Worm (Caenorhabditis elegans) whole organism, L3 larva: ENCODE measurements around the gene csp-1.

Experiments used
- R02D3.7 ChIP-seq: fragments of 150-350 bp; optimal IDR thresholded peaks from 2 replicates; lab custom pipeline; 2014; ENCODE audit warnings: missing biosample characterization, missing genetic modification characterization
- ZK546.5 ChIP-seq: sonication (generic microtip); optimal IDR thresholded peaks from 2 replicates; lab custom pipeline; 2017; ENCODE audit warnings: missing biosample characterization, missing genetic modification characterization
- aly-2 ChIP-seq: fragments of 150-350 bp; optimal IDR thresholded peaks from 2 replicates; lab custom pipeline; 2014; ENCODE audit warnings: missing biosample characterization, missing genetic modification characterization
- ama-1 ChIP-seq: fragments of 150-350 bp; optimal IDR thresholded peaks from 2 replicates; lab custom pipeline; 2018
- ceh-16 ChIP-seq: sonication (generic microtip); optimal IDR thresholded peaks from 2 replicates; lab custom pipeline; 2017; ENCODE audit warnings: missing biosample characterization, missing genetic modification characterization
- ceh-28 ChIP-seq: fragments of 150-350 bp; optimal IDR thresholded peaks from 2 replicates; lab custom pipeline; 2014; ENCODE audit warnings: missing biosample characterization, missing genetic modification reagents, missing genetic modification characterization
- ceh-82 ChIP-seq: fragments of 150-350 bp; optimal IDR thresholded peaks from 2 replicates; lab custom pipeline; 2014; ENCODE audit warnings: missing biosample characterization, missing genetic modification characterization
- ceh-9 ChIP-seq: sonication (generic microtip); optimal IDR thresholded peaks from 2 replicates; lab custom pipeline; 2018; ENCODE audit warnings: missing biosample characterization, missing genetic modification characterization
- daf-12 ChIP-seq: fragments of 150-350 bp; optimal IDR thresholded peaks from 2 replicates; lab custom pipeline; 2014; ENCODE audit warnings: missing biosample characterization, missing genetic modification reagents, missing genetic modification characterization
- egl-27 ChIP-seq: sonication (generic microtip); optimal IDR thresholded peaks from 4 replicates; lab custom pipeline; 2017; ENCODE audit warnings: missing biosample characterization, missing genetic modification reagents, missing genetic modification characterization
- elt-1 ChIP-seq: fragments of 150-350 bp; optimal IDR thresholded peaks from 2 replicates; lab custom pipeline; 2014; ENCODE audit warnings: missing biosample characterization, missing genetic modification characterization
- elt-2 ChIP-seq: sonication (generic microtip); optimal IDR thresholded peaks from 2 replicates; lab custom pipeline; 2016; ENCODE audit warnings: missing genetic modification reagents, mild to moderate bottlenecking, missing genetic modification characterization, missing compliant biosample characterization
- elt-3 ChIP-seq, 3 experiments: fragments of 150-350 bp in 1 of 3; sonication (generic microtip) in 2 of 3; optimal IDR thresholded peaks; 2 replicates in 2 of 3; 4 replicates in 1 of 3; lab custom pipeline; 2014 to 2017; ENCODE audit warnings: missing biosample characterization in 3 of 3, missing genetic modification characterization in 3 of 3
- eor-1 ChIP-seq, 2 experiments: fragments of 150-350 bp; optimal IDR thresholded peaks; 2 replicates each; lab custom pipeline; 2014 to 2018; ENCODE audit warnings: missing biosample characterization in 2 of 2, missing genetic modification characterization in 2 of 2
- fkh-10 ChIP-seq: sonication (generic microtip); optimal IDR thresholded peaks from 2 replicates; lab custom pipeline; 2017; ENCODE audit warnings: missing biosample characterization, missing genetic modification reagents, missing genetic modification characterization
- fkh-2 ChIP-seq: fragments of 150-350 bp; optimal IDR thresholded peaks from 2 replicates; lab custom pipeline; 2014; ENCODE audit warnings: missing biosample characterization, missing genetic modification reagents, missing genetic modification characterization
- fos-1 ChIP-seq: fragments of 150-350 bp; optimal IDR thresholded peaks from 2 replicates; lab custom pipeline; 2014; ENCODE audit warnings: missing biosample characterization, missing genetic modification characterization
- jun-1 ChIP-seq: fragments of 150-350 bp; optimal IDR thresholded peaks from 2 replicates; lab custom pipeline; 2014; ENCODE audit warnings: missing biosample characterization, missing genetic modification reagents, missing genetic modification characterization
- lin-15B ChIP-seq: fragments of 150-350 bp; optimal IDR thresholded peaks from 2 replicates; lab custom pipeline; 2014; ENCODE audit warnings: missing biosample characterization, missing genetic modification characterization
- lin-39 ChIP-seq: fragments of 150-350 bp; optimal IDR thresholded peaks from 2 replicates; lab custom pipeline; 2018; ENCODE audit warnings: missing biosample characterization, missing genetic modification reagents, missing genetic modification characterization
- lsy-12 ChIP-seq: sonication (generic microtip); optimal IDR thresholded peaks from 2 replicates; lab custom pipeline; 2016; ENCODE audit warnings: mild to moderate bottlenecking, missing genetic modification characterization, missing compliant biosample characterization
- mdl-1 ChIP-seq: fragments of 150-350 bp; optimal IDR thresholded peaks from 2 replicates; lab custom pipeline; 2014; ENCODE audit warnings: missing biosample characterization, missing genetic modification characterization
- nhr-11 ChIP-seq: fragments of 150-350 bp; optimal IDR thresholded peaks from 2 replicates; lab custom pipeline; 2014; ENCODE audit warnings: missing biosample characterization, missing genetic modification characterization
- nhr-12 ChIP-seq: fragments of 150-350 bp; optimal IDR thresholded peaks from 2 replicates; lab custom pipeline; 2014; ENCODE audit warnings: missing biosample characterization, missing genetic modification characterization
- nhr-23 ChIP-seq: fragments of 150-350 bp; optimal IDR thresholded peaks from 2 replicates; lab custom pipeline; 2014; ENCODE audit warnings: missing biosample characterization, missing genetic modification reagents, missing genetic modification characterization
- nhr-25 ChIP-seq: sonication (generic microtip); optimal IDR thresholded peaks from 2 replicates; lab custom pipeline; 2017; ENCODE audit warnings: missing biosample characterization, missing genetic modification characterization
- nhr-28 ChIP-seq: fragments of 150-350 bp; optimal IDR thresholded peaks from 2 replicates; lab custom pipeline; 2014; ENCODE audit warnings: missing biosample characterization, missing genetic modification characterization
- nhr-43 ChIP-seq: sonication (generic microtip); optimal IDR thresholded peaks from 2 replicates; lab custom pipeline; 2016; ENCODE audit warnings: mild to moderate bottlenecking, missing genetic modification characterization, missing compliant biosample characterization; ENCODE audit not compliant: poor library complexity, severe bottlenecking
- nhr-67 ChIP-seq: fragments of 150-350 bp; optimal IDR thresholded peaks from 2 replicates; lab custom pipeline; 2014; ENCODE audit warnings: missing biosample characterization, missing genetic modification characterization
- nhr-76 ChIP-seq: fragments of 150-350 bp; sonication (generic microtip); optimal IDR thresholded peaks from 5 replicates; lab custom pipeline; 2014; ENCODE audit warnings: missing biosample characterization, missing genetic modification characterization
- pha-4 ChIP-seq: fragments of 150-350 bp; optimal IDR thresholded peaks from 2 replicates; lab custom pipeline; 2014; ENCODE audit warnings: missing biosample characterization, missing genetic modification reagents, missing genetic modification characterization
- skn-1 ChIP-seq: fragments of 150-350 bp; optimal IDR thresholded peaks from 2 replicates; lab custom pipeline; 2014; ENCODE audit warnings: missing biosample characterization, missing genetic modification characterization
- tbx-2 ChIP-seq: sonication (generic microtip); optimal IDR thresholded peaks from 2 replicates; lab custom pipeline; 2016; ENCODE audit warnings: mild to moderate bottlenecking, missing genetic modification characterization, missing compliant biosample characterization
- unc-62 ChIP-seq: fragments of 150-350 bp; sonication (generic microtip); optimal IDR thresholded peaks from 4 replicates; lab custom pipeline; 2014; ENCODE audit warnings: missing biosample characterization, missing genetic modification reagents, missing genetic modification characterization

Gene csp-1

DNA sequence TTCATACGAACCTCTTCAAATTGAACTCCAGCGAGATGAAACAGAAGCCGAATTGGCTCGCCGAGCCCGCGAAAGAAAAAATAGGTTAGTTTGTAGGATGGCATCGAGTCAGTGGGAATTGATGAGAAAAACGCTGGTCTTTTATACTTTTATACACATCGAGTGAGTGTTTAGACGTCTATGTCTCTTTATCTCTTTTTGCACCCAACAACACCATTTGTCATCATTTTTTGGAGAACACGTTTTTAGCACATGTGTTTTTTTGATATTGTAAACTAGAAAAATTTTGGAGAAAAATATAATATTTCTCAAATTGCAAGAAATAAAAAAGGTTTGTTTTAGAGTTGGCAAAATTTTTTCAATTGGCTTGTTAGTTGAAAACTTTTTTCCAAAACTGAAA, 23.3 kb downstream of the csp-1 start, which contains the start of gene gst-16:
Gene gst-16, minus strand, starts transcription at position 111 of the 400 bp plus-strand sequence.
- TF ChIP-seq skn-1 (tag; lab: Kevin White, UChicago) (peak; percentile 93), lsy-12 (no peak), egl-27 (tag; lab: Kevin White, UChicago) (no peak), R02D3.7 (tag; lab: Kevin White, UChicago) (no peak), fkh-2 (tag; lab: Kevin White, UChicago) (no peak)

ce11 chrII:13627001-13627400, 26.0 kb downstream of the csp-1 start, which contains the start of gene gst-19:
gst-19 (minus strand) TSS chrII:13627145.
- no peak for TF ChIP-seq elt-1
- no peak for TF ChIP-seq lin-15B (tag; lab: Kevin White, UChicago)
- TF ChIP-seq daf-12, result no peak
- peak; percentile 19 for TF ChIP-seq pha-4 (tag; lab: Kevin White, UChicago)

- TF ChIP-seq pha-4 (tag; lab: Kevin White, UChicago) (no peak), ceh-82 (tag; lab: Kevin White, UChicago) (no peak), nhr-28 (no peak), nhr-25 (no peak), lin-15B (tag; lab: Kevin White, UChicago) (no peak), nhr-11 (tag; lab: Kevin White, UChicago) (no peak), mdl-1 (tag; lab: Kevin White, UChicago) (no peak), egl-27 (tag; lab: Kevin White, UChicago) (no peak), nhr-12 (tag; lab: Kevin White, UChicago) (no peak), eor-1 (tag; optimal IDR thresholded peaks at IDR 0.05; lab: Kevin White, UChicago) (no peak), elt-3 (tag; optimal IDR thresholded peaks at IDR 0.05; lab: Kevin White, UChicago) (no peak), tbx-2 (tag; lab: Kevin White, UChicago) (no peak), nhr-67 (tag; lab: Kevin White, UChicago) (no peak), elt-2 (tag; lab: Kevin White, UChicago) (no peak), nhr-76 (tag; lab: Kevin White, UChicago) (no peak), jun-1 (tag; lab: Kevin White, UChicago) (no peak), unc-62 (GFP tag; lab: Kevin White, UChicago) (no peak), fos-1 (no peak), nhr-43 (tag; lab: Kevin White, UChicago) (no peak), elt-1 (no peak)
Measured at ce11 chrII:13630690-13631089, 29.7 kb downstream of the csp-1 start, which contains the start of the genes gst-17 and gst-18. gst-17 (minus strand) TSS chrII:13630790. gst-18 (minus strand) TSS chrII:13630887.

DNA sequence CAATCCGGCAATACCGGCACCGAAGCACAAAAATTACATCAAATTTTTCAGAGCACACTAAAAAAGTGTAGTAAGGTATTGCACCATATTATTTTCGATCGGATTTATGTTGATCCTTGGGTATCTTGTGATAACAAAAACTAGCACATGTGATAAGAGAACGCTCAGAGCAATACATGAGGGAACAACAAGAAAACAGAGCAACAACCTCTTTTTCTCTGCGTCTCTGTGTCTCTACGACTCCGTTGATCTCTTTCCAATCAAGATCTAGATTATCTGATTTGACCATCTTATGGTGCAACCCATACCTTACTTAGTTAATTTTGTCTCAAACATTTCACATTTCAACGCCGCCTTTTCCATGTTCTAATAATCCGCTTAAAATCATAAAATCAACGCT, 31.2 kb downstream of the csp-1 start, which contains the start of gene tag-10:
Gene tag-10, plus strand, starts transcription at position 347 of the 400 bp plus-strand sequence.
- TF ChIP-seq daf-12 (no peak), elt-1 (peak; percentile 81), ceh-9 (tag; lab: Kevin White, UChicago) (no peak), elt-2 (tag; lab: Kevin White, UChicago) (peak; percentile 30), R02D3.7 (tag; lab: Kevin White, UChicago) (no peak)
- TF ChIP-seq, all 47 proteins: peak for 2

DNA sequence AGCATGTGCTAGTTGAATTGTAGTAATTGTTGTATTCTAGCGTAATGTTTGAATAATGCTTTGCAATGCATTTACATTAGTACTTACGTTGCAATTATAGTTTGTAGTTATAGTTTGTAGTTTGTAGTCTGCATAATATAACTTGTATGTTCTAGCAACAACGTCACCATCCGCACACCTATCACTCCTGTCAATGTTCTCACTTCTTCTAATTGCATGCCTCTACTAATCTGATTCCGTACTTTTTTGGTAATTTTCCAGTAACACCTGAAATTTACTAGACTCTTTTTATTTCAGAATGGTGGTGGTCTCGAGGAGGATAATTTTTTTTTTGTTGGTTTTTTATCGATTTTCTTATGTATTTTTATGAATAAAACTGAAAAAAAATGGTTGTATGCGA, 35.6 kb downstream of the csp-1 start:
- TF ChIP-seq nhr-43 (tag; lab: Kevin White, UChicago) (peak; percentile 78), lin-39 (no peak), ceh-82 (tag; lab: Kevin White, UChicago) (no peak), nhr-23 (tag; lab: Kevin White, UChicago) (peak; percentile 29), ZK546.5 (no peak), skn-1 (tag; lab: Kevin White, UChicago) (no peak), aly-2 (tag; lab: Kevin White, UChicago) (no peak), fkh-10 (GFP tag; lab: Kevin White, UChicago) (no peak), fos-1 (no peak), elt-3 (tag; optimal IDR thresholded peaks at IDR 0.05; lab: Kevin White, UChicago) (no peak), nhr-67 (tag; lab: Kevin White, UChicago) (no peak), daf-12 (no peak)

- no peak for TF ChIP-seq fkh-10 (GFP tag; lab: Kevin White, UChicago)
- TF ChIP-seq ceh-16 (tag; lab: Kevin White, UChicago), result no peak
- no peak for TF ChIP-seq nhr-23 (tag; lab: Kevin White, UChicago)
- TF ChIP-seq ceh-28 (tag; lab: Kevin White, UChicago), result no peak
- peak; percentile 27 for TF ChIP-seq ama-1 (lab: Kevin White, UChicago)
Measured at ce11 chrII:13637464-13637863, 36.5 kb downstream of the csp-1 start.
